Worm (Caenorhabditis elegans) whole organism, late embryonic: ENCODE measurements around the gene clec-146.

Source experiments
- K09A11.1 ChIP-seq: sonication (generic microtip); optimal IDR thresholded peaks from 2 replicates; lab custom pipeline; 2017; ENCODE audit warnings: antibody characterized with exemption, mild to moderate bottlenecking, missing genetic modification characterization, missing compliant biosample characterization; ENCODE audit not compliant: insufficient read depth
- Y22D7AL.16 ChIP-seq: sonication (generic microtip); optimal IDR thresholded peaks from 2 replicates; lab custom pipeline; 2016; ENCODE audit warnings: missing genetic modification characterization, missing compliant biosample characterization
- ceh-14 ChIP-seq: sonication (generic microtip); optimal IDR thresholded peaks from 2 replicates; lab custom pipeline; 2016; ENCODE audit warnings: missing genotype, missing genetic modification characterization, missing compliant biosample characterization
- ceh-18 ChIP-seq: sonication (generic microtip); optimal IDR thresholded peaks from 2 replicates; lab custom pipeline; 2016; ENCODE audit warnings: missing genetic modification characterization, missing compliant biosample characterization
- ceh-2 ChIP-seq: sonication (generic microtip); optimal IDR thresholded peaks from 2 replicates; lab custom pipeline; 2016; ENCODE audit warnings: missing genotype, missing genetic modification characterization, missing compliant biosample characterization
- elt-2 ChIP-seq: sonication (generic microtip); optimal IDR thresholded peaks from 2 replicates; lab custom pipeline; 2016; ENCODE audit warnings: missing genetic modification reagents, missing genetic modification characterization, missing compliant biosample characterization
- eyg-1 ChIP-seq: sonication (generic microtip); optimal IDR thresholded peaks from 2 replicates; lab custom pipeline; 2016; ENCODE audit warnings: missing genotype, missing genetic modification characterization, missing compliant biosample characterization
- fkh-10 ChIP-seq: fragments of 150-350 bp; optimal IDR thresholded peaks from 2 replicates; lab custom pipeline; 2014; ENCODE audit warnings: missing biosample characterization, missing genetic modification reagents, missing genetic modification characterization
- nhr-11 ChIP-seq: fragments of 150-350 bp; optimal IDR thresholded peaks from 2 replicates; lab custom pipeline; 2014; ENCODE audit warnings: missing biosample characterization, missing genetic modification characterization
- pat-9 ChIP-seq: fragments of 200-800 bp; sonication (Bioruptor generic); optimal IDR thresholded peaks from 2 replicates; lab custom pipeline; 2018; ENCODE audit warnings: mild to moderate bottlenecking, missing genetic modification characterization, moderate library complexity, missing compliant biosample characterization

DNA sequence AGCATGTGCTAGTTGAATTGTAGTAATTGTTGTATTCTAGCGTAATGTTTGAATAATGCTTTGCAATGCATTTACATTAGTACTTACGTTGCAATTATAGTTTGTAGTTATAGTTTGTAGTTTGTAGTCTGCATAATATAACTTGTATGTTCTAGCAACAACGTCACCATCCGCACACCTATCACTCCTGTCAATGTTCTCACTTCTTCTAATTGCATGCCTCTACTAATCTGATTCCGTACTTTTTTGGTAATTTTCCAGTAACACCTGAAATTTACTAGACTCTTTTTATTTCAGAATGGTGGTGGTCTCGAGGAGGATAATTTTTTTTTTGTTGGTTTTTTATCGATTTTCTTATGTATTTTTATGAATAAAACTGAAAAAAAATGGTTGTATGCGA is 43.0 kb upstream of the clec-146 start:
- TF ChIP-seq nhr-11 (no peak), K09A11.1 (tag; lab: Kevin White, UChicago) (no peak), fkh-10 (GFP tag; lab: Kevin White, UChicago) (no peak), ceh-2 (no peak), ceh-18 (no peak), eyg-1 (tag; lab: Kevin White, UChicago) (no peak), pat-9 (no peak), ceh-14 (no peak), Y22D7AL.16 (tag; lab: Kevin White, UChicago) (no peak), elt-2 (no peak)
